Worm (Caenorhabditis elegans): ENCODE results near the gene acc-3.

ce11 chrX:4678029-4678428 is 49.3 kb downstream of the acc-3 start, which contains the start of gene flp-11:
- no peak for TF ChIP-seq klf-2 (GFP tag; conservative IDR thresholded peaks at IDR 0.05)
- TF ChIP-seq flt-1 (GFP tag; IDR thresholded peaks at IDR 0.05) = no peak
- no peak for TF ChIP-seq med-1 (GFP tag; optimal IDR thresholded peaks at IDR 0.05; ENCODE audit: insufficient read depth)
